Worm (Caenorhabditis elegans): ENCODE results near the gene asm-1.

asm-1 gene

ce11 chrII:6926488-6926887 is 16.6 kb downstream of the asm-1 start (continued):
- TF ChIP-seq ceh-44 (GFP tag; IDR thresholded peaks at IDR 0.05) (no peak), dpl-1 (GFP tag; optimal IDR thresholded peaks at IDR 0.05) (peak; percentile 46), duxl-1 (tag; optimal IDR thresholded peaks at IDR 0.05; ENCODE audit: poor library complexity) (no peak), dmd-6 (GFP tag; IDR thresholded peaks at IDR 0.05) (peak; percentile 83), lsy-2 (tag; optimal IDR thresholded peaks at IDR 0.05) (peak; percentile 46 to 79), lin-15B (tag; optimal IDR thresholded peaks at IDR 0.05) (no peak), zag-1 (tag; optimal IDR thresholded peaks at IDR 0.05) (no peak), daf-16 (GFP tag; optimal IDR thresholded peaks at IDR 0.05) (peak; percentile 18 to 40), daf-16 (tag; optimal IDR thresholded peaks at IDR 0.05) (peak; percentile 69), nhr-237 (tag; optimal IDR thresholded peaks at IDR 0.05) (no peak), mxl-3 (GFP tag; optimal IDR thresholded peaks at IDR 0.05) (peak; percentile 78), dmd-9 (GFP tag; IDR thresholded peaks at IDR 0.05) (no peak), nhr-102 (tag; optimal IDR thresholded peaks at IDR 0.05) (peak; percentile 47), tag-97 (GFP tag; IDR thresholded peaks at IDR 0.05) (no peak), T26A8.4 (GFP tag; IDR thresholded peaks at IDR 0.05) (no peak), lim-7 (GFP tag; IDR thresholded peaks at IDR 0.05) (no peak), ctbp-1 (GFP tag; IDR thresholded peaks at IDR 0.05) (peak; percentile 72), nhr-48 (tag; optimal IDR thresholded peaks at IDR 0.05) (peak; percentile 75), nhr-42 (GFP tag; IDR thresholded peaks at IDR 0.05) (no peak), daf-12 (tag; optimal IDR thresholded peaks at IDR 0.05) (no peak), nhr-111 (GFP tag; optimal IDR thresholded peaks at IDR 0.05) (no peak), spr-1 (tag; optimal IDR thresholded peaks at IDR 0.05) (peak; percentile 0), hlh-30 (tag; optimal IDR thresholded peaks at IDR 0.05; ENCODE audit: insufficient read depth) (peak; percentile 94), nhr-41 (GFP tag; IDR thresholded peaks at IDR 0.05) (no peak), nhr-25 (tag; optimal IDR thresholded peaks at IDR 0.05; ENCODE audit: borderline replicate concordance, insufficient read depth) (peak; percentile 14), ZK546.5 (tag; optimal IDR thresholded peaks at IDR 0.05) (no peak), madf-9 (GFP tag; conservative IDR thresholded peaks at IDR 0.05) (peak; percentile 31; the same call in 1 of the 2 replicates), F49E8.2 (tag; optimal IDR thresholded peaks at IDR 0.05; ENCODE audit: borderline replicate concordance) (no peak), Y48G9A.11 (GFP tag; IDR thresholded peaks at IDR 0.05) (no peak), pqm-1 (tag; optimal IDR thresholded peaks at IDR 0.05) (peak; percentile 68), nhr-6 (tag; optimal IDR thresholded peaks at IDR 0.05) (no peak), fos-1 (tag; optimal IDR thresholded peaks at IDR 0.05) (no peak), ZK337.2 (GFP tag; IDR thresholded peaks at IDR 0.05) (0 out of 2 replicates have a peak, but pooled peaks have one; percentile 46), egl-43 (GFP tag; IDR thresholded peaks at IDR 0.05) (peak; percentile 37; the same call in 1 of the 2 replicates), hmg-1.1 (GFP tag; IDR thresholded peaks at IDR 0.05) (peak; percentile 87), tra-1 (GFP tag; IDR thresholded peaks at IDR 0.05) (peak; percentile 82), mes-2 (tag; optimal IDR thresholded peaks at IDR 0.05; ENCODE audit: poor library complexity, severe bottlenecking) (peak; percentile 83), zfp-2 (tag; optimal IDR thresholded peaks at IDR 0.05) (no peak), egl-27 (tag; optimal IDR thresholded peaks at IDR 0.05) (no peak), Y105C5A.15 (GFP tag; IDR thresholded peaks at IDR 0.05) (no peak), hif-1 (tag; optimal IDR thresholded peaks at IDR 0.05) (peak; percentile 18 to 74), Y75B8A.6 (GFP tag; IDR thresholded peaks at IDR 0.05) (no peak), hlh-11 (tag; optimal IDR thresholded peaks at IDR 0.05) (peak; percentile 94), aha-1 (tag) (peak; percentile 52), T20F7.1 (GFP tag; optimal IDR thresholded peaks at IDR 0.05) (peak; percentile 64), rbr-2 (tag; optimal IDR thresholded peaks at IDR 0.05) (peak; percentile 83), ces-1 (GFP tag; optimal IDR thresholded peaks at IDR 0.05) (no peak), attf-4 (tag; optimal IDR thresholded peaks at IDR 0.05) (no peak), nhr-28 (tag; optimal IDR thresholded peaks at IDR 0.05) (peak; percentile 70), nhr-11 (tag; optimal IDR thresholded peaks at IDR 0.05) (peak; percentile 73), ama-1 (optimal IDR thresholded peaks at IDR 0.05) (no peak), lir-3 (tag; optimal IDR thresholded peaks at IDR 0.05) (no peak)
